Fruit fly (Drosophila melanogaster) whole organism, embryonic: ENCODE data around the gene D1.

ENCODE experiments used
- Atf3 ChIP-seq: fragments of 200-800 bp; sonication (Bioruptor generic); optimal IDR thresholded peaks from 3 replicates; lab custom pipeline; 2016; ENCODE audit warnings: missing biosample characterization, missing genetic modification characterization
- CG10959 ChIP-seq: fragments of 200-800 bp; sonication (Bioruptor generic); IDR thresholded peaks from 2 replicates; pipeline ENCODE4 v1.3.6; 2022; ENCODE audit warnings: missing biosample characterization, missing genetic modification characterization
- CG12104 ChIP-seq: fragments of 200-800 bp; sonication (Bioruptor generic); optimal IDR thresholded peaks from 3 replicates; lab custom pipeline; 2016; ENCODE audit warnings: missing biosample characterization, missing genetic modification characterization
- CG1233 ChIP-seq: fragments of 200-800 bp; sonication (Bioruptor generic); optimal IDR thresholded peaks from 4 replicates; lab custom pipeline; 2018; ENCODE audit warnings: missing biosample characterization, mild to moderate bottlenecking, missing genetic modification characterization
- CG1602 ChIP-seq: fragments of 200-800 bp; sonication (Bioruptor generic); optimal IDR thresholded peaks from 3 replicates; lab custom pipeline; 2016; ENCODE audit warnings: missing biosample characterization, missing genetic modification characterization
- CG16779 ChIP-seq: fragments of 200-800 bp; sonication (Bioruptor generic); IDR thresholded peaks from 2 replicates; pipeline ENCODE4 v1.3.6; 2022; ENCODE audit warnings: missing biosample characterization, missing genetic modification characterization
- CG17568 ChIP-seq: fragments of 200-800 bp; sonication (Bioruptor generic); optimal IDR thresholded peaks from 2 replicates; lab custom pipeline; 2018; ENCODE audit warnings: missing biosample characterization, mild to moderate bottlenecking, missing genetic modification characterization, moderate library complexity
- CG17802 ChIP-seq: fragments of 200-800 bp; sonication (Bioruptor generic); optimal IDR thresholded peaks from 2 replicates; lab custom pipeline; 2018; ENCODE audit warnings: missing biosample characterization, mild to moderate bottlenecking, missing genetic modification characterization, moderate library complexity
- CG18599 ChIP-seq: fragments of 200-800 bp; sonication (Bioruptor generic); optimal IDR thresholded peaks from 3 replicates; lab custom pipeline; 2017; ENCODE audit warnings: missing biosample characterization, missing genetic modification characterization, mild to moderate bottlenecking, moderate library complexity, missing genetic modification reagents
- CG18619 ChIP-seq: fragments of 200-800 bp; sonication (Bioruptor generic); optimal IDR thresholded peaks from 3 replicates; lab custom pipeline; 2017; ENCODE audit warnings: missing biosample characterization, mild to moderate bottlenecking, missing genetic modification characterization
- CG34224 ChIP-seq: fragments of 200-800 bp; sonication (Bioruptor generic); IDR thresholded peaks from 3 replicates; pipeline ENCODE4 v1.3.6; 2022; ENCODE audit warnings: missing biosample characterization, missing genetic modification characterization; ENCODE audit not compliant: partially characterized antibody
- CG3847 ChIP-seq: fragments of 200-800 bp; sonication (Bioruptor generic); IDR thresholded peaks from 2 replicates; pipeline ENCODE4 v1.3.6; 2022; ENCODE audit warnings: missing biosample characterization, missing genetic modification characterization
- CG6175 ChIP-seq: fragments of 200-800 bp; sonication (Bioruptor generic); IDR thresholded peaks from 3 replicates; pipeline ENCODE4 v1.3.6; 2022; ENCODE audit warnings: missing biosample characterization, missing genetic modification characterization
- CG6791 ChIP-seq: fragments of 200-800 bp; sonication (Bioruptor generic); IDR thresholded peaks from 3 replicates; pipeline ENCODE4 v1.3.6; 2022; ENCODE audit warnings: missing biosample characterization, missing genetic modification characterization; ENCODE audit not compliant: partially characterized antibody
- CG6854 ChIP-seq: fragments of 200-800 bp; sonication (Bioruptor generic); optimal IDR thresholded peaks from 3 replicates; lab custom pipeline; 2017; ENCODE audit warnings: missing biosample characterization, mild to moderate bottlenecking, missing genetic modification characterization
- CrebB ChIP-seq: fragments of 200-800 bp; sonication (Bioruptor generic); optimal IDR thresholded peaks from 3 replicates; lab custom pipeline; 2018; ENCODE audit warnings: missing biosample characterization, mild to moderate bottlenecking, missing genetic modification characterization
- Doc3 ChIP-seq: fragments of 200-800 bp; sonication (Bioruptor generic); IDR thresholded peaks from 3 replicates; pipeline ENCODE4 v1.3.6; 2022; ENCODE audit warnings: missing biosample characterization, missing genetic modification characterization; ENCODE audit not compliant: partially characterized antibody
- E2f1 ChIP-seq: fragments of 200-800 bp; sonication (Bioruptor generic); IDR thresholded peaks from 2 replicates; pipeline ENCODE4 v1.3.6; 2022; ENCODE audit warnings: missing biosample characterization, missing genetic modification characterization
- Fer2 ChIP-seq: fragments of 200-800 bp; sonication (Bioruptor generic); optimal IDR thresholded peaks from 2 replicates; lab custom pipeline; 2018; ENCODE audit warnings: missing biosample characterization, mild to moderate bottlenecking, missing genetic modification characterization, moderate library complexity
- Hsf ChIP-seq: fragments of 200-800 bp; sonication (Bioruptor generic); optimal IDR thresholded peaks from 3 replicates; lab custom pipeline; 2016; ENCODE audit warnings: missing biosample characterization, missing genetic modification characterization
- MBD-R2 ChIP-seq: fragments of 200-800 bp; sonication (Bioruptor generic); IDR thresholded peaks from 2 replicates; pipeline ENCODE4 v1.3.6; 2022; ENCODE audit warnings: missing biosample characterization, missing genetic modification characterization
- Mad ChIP-seq: fragments of 200-800 bp; sonication (Bioruptor generic); optimal IDR thresholded peaks from 2 replicates; lab custom pipeline; 2016; ENCODE audit warnings: missing biosample characterization, missing genetic modification characterization
- Mes4 ChIP-seq: fragments of 200-800 bp; sonication (Bioruptor generic); optimal IDR thresholded peaks from 2 replicates; lab custom pipeline; 2016; ENCODE audit warnings: missing biosample characterization, missing genetic modification characterization
- Mrtf ChIP-seq: fragments of 200-800 bp; sonication (Bioruptor generic); IDR thresholded peaks from 3 replicates; pipeline ENCODE4 v1.3.6; 2022; ENCODE audit warnings: missing biosample characterization, missing genetic modification characterization
- NC2α ChIP-seq: fragments of 200-800 bp; sonication (Bioruptor generic); optimal IDR thresholded peaks from 2 replicates; lab custom pipeline; 2016; ENCODE audit warnings: missing biosample characterization, missing genetic modification characterization
- Oli ChIP-seq: fragments of 200-800 bp; sonication (Bioruptor generic); optimal IDR thresholded peaks from 2 replicates; lab custom pipeline; 2018; ENCODE audit warnings: missing biosample characterization, mild to moderate bottlenecking, missing genetic modification characterization, moderate library complexity
- PHDP ChIP-seq: fragments of 200-800 bp; sonication (Bioruptor generic); optimal IDR thresholded peaks from 3 replicates; lab custom pipeline; 2018; ENCODE audit warnings: missing biosample characterization, mild to moderate bottlenecking, missing genetic modification characterization, moderate library complexity
- Rx ChIP-seq: fragments of 200-800 bp; sonication (Bioruptor generic); IDR thresholded peaks from 2 replicates; pipeline ENCODE4 v1.3.6; 2022; ENCODE audit warnings: missing biosample characterization, missing genetic modification characterization
- Scr ChIP-seq: fragments of 200-800 bp; sonication (Bioruptor generic); IDR thresholded peaks from 2 replicates; pipeline ENCODE4 v1.3.6; 2022; ENCODE audit warnings: missing biosample characterization, missing genetic modification characterization; ENCODE audit not compliant: partially characterized antibody
- Taf1 ChIP-seq: fragments of 200-800 bp; sonication (Bioruptor generic); IDR thresholded peaks from 2 replicates; pipeline ENCODE4 v1.3.6; 2022; ENCODE audit warnings: missing biosample characterization, missing genetic modification characterization
- Xrp1 ChIP-seq: fragments of 200-800 bp; sonication (Bioruptor generic); IDR thresholded peaks from 2 replicates; pipeline ENCODE4 v1.3.6; 2022; ENCODE audit warnings: missing biosample characterization, missing genetic modification characterization
- bowl ChIP-seq: fragments of 200-800 bp; sonication (Bioruptor generic); IDR thresholded peaks from 2 replicates; pipeline ENCODE4 v1.3.6; 2022; ENCODE audit warnings: missing biosample characterization, missing genetic modification characterization
- cad ChIP-seq: fragments of >200 bp; optimal IDR thresholded peaks from 2 replicates; lab custom pipeline; 2017; ENCODE audit warnings: missing biosample characterization, missing genetic modification characterization
- chn ChIP-seq: fragments of 200-800 bp; sonication (Bioruptor generic); optimal IDR thresholded peaks from 2 replicates; lab custom pipeline; 2016; ENCODE audit warnings: missing biosample characterization, missing genetic modification characterization
- da ChIP-seq: fragments of 200-800 bp; sonication (Bioruptor generic); optimal IDR thresholded peaks from 2 replicates; lab custom pipeline; 2016; ENCODE audit warnings: missing biosample characterization, missing genetic modification characterization
- ems ChIP-seq: fragments of 200-800 bp; sonication (Bioruptor generic); optimal IDR thresholded peaks from 3 replicates; lab custom pipeline; 2016; ENCODE audit warnings: missing biosample characterization, missing genetic modification characterization
- ind ChIP-seq: fragments of 200-800 bp; sonication (Bioruptor generic); optimal IDR thresholded peaks from 3 replicates; lab custom pipeline; 2016; ENCODE audit warnings: missing biosample characterization, missing genetic modification characterization
- klu ChIP-seq: fragments of 200-800 bp; sonication (Bioruptor generic); IDR thresholded peaks from 2 replicates; pipeline ENCODE4 v1.3.6; 2022; ENCODE audit warnings: missing biosample characterization, missing genetic modification characterization
- pfk ChIP-seq: fragments of 200-800 bp; sonication (Bioruptor generic); optimal IDR thresholded peaks from 2 replicates; lab custom pipeline; 2018; ENCODE audit warnings: missing biosample characterization, mild to moderate bottlenecking, missing genetic modification characterization, moderate library complexity
- pita ChIP-seq: fragments of 200-800 bp; sonication (Bioruptor generic); optimal IDR thresholded peaks from 2 replicates; lab custom pipeline; 2017; ENCODE audit warnings: missing biosample characterization, mild to moderate bottlenecking, missing genetic modification characterization
- pnt ChIP-seq: fragments of 200-800 bp; sonication (Bioruptor generic); optimal IDR thresholded peaks from 3 replicates; lab custom pipeline; 2016; ENCODE audit warnings: missing biosample characterization, missing genetic modification characterization
- psq ChIP-seq: fragments of 200-800 bp; sonication (Bioruptor generic); optimal IDR thresholded peaks from 2 replicates; lab custom pipeline; 2017; ENCODE audit warnings: missing biosample characterization, missing genetic modification characterization
- schlank ChIP-seq: fragments of 200-800 bp; sonication (Bioruptor generic); optimal IDR thresholded peaks from 2 replicates; lab custom pipeline; 2018; ENCODE audit warnings: missing biosample characterization, mild to moderate bottlenecking, missing genetic modification characterization
- sd ChIP-seq: fragments of 200-800 bp; sonication (Bioruptor generic); optimal IDR thresholded peaks from 3 replicates; lab custom pipeline; 2018; ENCODE audit warnings: missing biosample characterization, mild to moderate bottlenecking, missing genetic modification characterization, moderate library complexity
- tap ChIP-seq: fragments of 200-800 bp; optimal IDR thresholded peaks from 3 replicates; lab custom pipeline; 2019; ENCODE audit warnings: missing biosample characterization, mild to moderate bottlenecking, missing genetic modification characterization, moderate library complexity
- tin ChIP-seq: fragments of 200-800 bp; sonication (Bioruptor generic); optimal IDR thresholded peaks from 3 replicates; lab custom pipeline; 2016; ENCODE audit warnings: missing biosample characterization, missing genetic modification characterization
- tx ChIP-seq: fragments of 200-800 bp; sonication (Bioruptor generic); optimal IDR thresholded peaks from 2 replicates; lab custom pipeline; 2016; ENCODE audit warnings: missing biosample characterization, missing genetic modification characterization
- vnd ChIP-seq: fragments of 200-800 bp; sonication (Bioruptor generic); IDR thresholded peaks from 3 replicates; pipeline ENCODE4 v1.3.6; 2022; ENCODE audit warnings: missing biosample characterization, missing genetic modification characterization; ENCODE audit not compliant: partially characterized antibody
- zen2 ChIP-seq: fragments of 200-800 bp; sonication (Bioruptor generic); IDR thresholded peaks from 3 replicates; pipeline ENCODE4 v1.3.6; 2022; ENCODE audit warnings: missing biosample characterization, missing genetic modification characterization; ENCODE audit not compliant: partially characterized antibody
- zf30C ChIP-seq: fragments of 200-800 bp; sonication (Bioruptor generic); optimal IDR thresholded peaks from 3 replicates; lab custom pipeline; 2018; ENCODE audit warnings: missing biosample characterization, mild to moderate bottlenecking, missing genetic modification characterization

The D1 gene

dm6 chr3R:9246879-9247621, 6.6 kb upstream of the D1 start (continued):
- TF ChIP-seq CG17568 (GFP tag; lab: Kevin White, UChicago) (peak; percentile 25), Rx (GFP tag; lab: Robert Waterston, UW) (0 out of 2 replicates have a peak, but pooled peaks have one; percentile 47), sd (tag; lab: Kevin White, UChicago) (no peak), ems (GFP tag; lab: Kevin White, UChicago) (peak; percentile 51), pita (GFP tag; lab: Kevin White, UChicago) (no peak), CrebB (peak; percentile 25), chn (peak; percentile 10), CG6175 (GFP tag; lab: Robert Waterston, UW) (no peak), CG3847 (GFP tag; lab: Robert Waterston, UW) (0 out of 2 replicates have a peak, but pooled peaks have one; percentile 13), zen2 (GFP tag; lab: Robert Waterston, UW) (no peak), Mrtf (GFP tag; lab: Robert Waterston, UW) (no peak), Taf1 (GFP tag; lab: Robert Waterston, UW) (no peak), CG18599 (GFP tag; lab: Kevin White, UChicago) (peak; percentile 18), Mad (GFP tag; lab: Kevin White, UChicago) (no peak), CG18619 (GFP tag; lab: Kevin White, UChicago) (peak; percentile 21), CG6854 (no peak), Doc3 (no peak), Xrp1 (GFP tag; lab: Robert Waterston, UW) (peak; percentile 81), klu (GFP tag; lab: Robert Waterston, UW) (no peak), Fer2 (tag; lab: Kevin White, UChicago) (no peak), E2f1 (GFP tag; lab: Robert Waterston, UW) (peak; percentile 43), MBD-R2 (GFP tag; lab: Robert Waterston, UW) (no peak), bowl (no peak), zf30C (GFP tag; lab: Kevin White, UChicago) (peak; percentile 83), CG16779 (GFP tag; lab: Robert Waterston, UW) (no peak), pfk (GFP tag; lab: Kevin White, UChicago) (no peak), Oli (tag; lab: Kevin White, UChicago) (peak; percentile 73), CG6791 (no peak), CG34224 (GFP tag; lab: Robert Waterston, UW) (no peak), tin (peak; percentile 68), ind (GFP tag; lab: Kevin White, UChicago) (peak; percentile 50), NC2α (GFP tag; lab: Kevin White, UChicago) (peak; percentile 31), vnd (GFP tag; lab: Robert Waterston, UW) (no peak), schlank (tag; lab: Kevin White, UChicago) (no peak), tap (tag; lab: Kevin White, UChicago) (peak; percentile 59), CG10959 (no peak), Hsf (GFP tag; lab: Kevin White, UChicago) (peak; percentile 60), psq (GFP tag; lab: Kevin White, UChicago) (peak; percentile 45), Atf3 (GFP tag; lab: Kevin White, UChicago) (peak; percentile 6), CG12104 (GFP tag; lab: Kevin White, UChicago) (peak; percentile 56), Mes4 (GFP tag; lab: Kevin White, UChicago) (peak; percentile 64), PHDP (tag; lab: Kevin White, UChicago) (peak; percentile 74), CG17802 (tag; lab: Kevin White, UChicago) (no peak), pnt (GFP tag; lab: Kevin White, UChicago) (peak; percentile 10), da (GFP tag; lab: Kevin White, UChicago) (no peak), cad (GFP tag; lab: Kevin White, UChicago) (no peak), CG1602 (peak; percentile 45), CG1233 (peak; percentile 44), tx (no peak), Scr (GFP tag; lab: Robert Waterston, UW) (no peak)
